Worm (Caenorhabditis elegans) whole organism, L4 larva: ENCODE results near the gene Y57G11C.8.
A peak's percentile ranks its signal among the peaks of the same experiment; 100 is the strongest.

Experiments used
- D1046.2 ChIP-seq: fragments of 200-800 bp; sonication (Bioruptor generic); IDR thresholded peaks from 2 replicates; pipeline ENCODE4 v1.3.6; 2022; ENCODE audit warnings: missing genetic modification characterization, missing compliant biosample characterization
- F44E2.7 ChIP-seq: fragments of 200-800 bp; sonication (Bioruptor generic); IDR thresholded peaks from 2 replicates; pipeline ENCODE4 v2.1.2; 2022; ENCODE audit warnings: missing genetic modification characterization, missing compliant biosample characterization
- F49E8.2 ChIP-seq: sonication (generic microtip); optimal IDR thresholded peaks from 2 replicates; lab custom pipeline; 2016; ENCODE audit warnings: missing compliant biosample characterization, mild to moderate bottlenecking, missing genetic modification characterization, borderline replicate concordance
- T26A8.4 ChIP-seq: fragments of 200-800 bp; sonication (Bioruptor generic); IDR thresholded peaks from 2 replicates; pipeline ENCODE4 v1.3.6; 2022; ENCODE audit warnings: missing genetic modification characterization, missing compliant biosample characterization
- Y48G9A.11 ChIP-seq: fragments of 200-800 bp; sonication (Bioruptor generic); IDR thresholded peaks from 2 replicates; pipeline ENCODE4 v1.3.6; 2022; ENCODE audit warnings: missing genetic modification reagents, missing genetic modification characterization, missing compliant biosample characterization
- Y5F2A.4 ChIP-seq: fragments of 200-800 bp; sonication (Bioruptor generic); optimal IDR thresholded peaks from 2 replicates; lab custom pipeline; 2018; ENCODE audit warnings: mild to moderate bottlenecking, missing genetic modification characterization, missing compliant biosample characterization
- ZK337.2 ChIP-seq: fragments of 200-800 bp; sonication (Bioruptor generic); IDR thresholded peaks from 2 replicates; pipeline ENCODE4 v1.3.6; 2022; ENCODE audit warnings: missing genetic modification reagents, missing genetic modification characterization, missing compliant biosample characterization
- aha-1 ChIP-seq: fragments of 150-350 bp; peaks from one replicate; lab custom pipeline; 2014; ENCODE audit warnings: missing biosample characterization, missing genetic modification characterization
- ama-1 ChIP-seq: fragments of 150-350 bp; optimal IDR thresholded peaks from 2 replicates; lab custom pipeline; 2014; ENCODE audit warnings: inconsistent platforms, mixed read lengths
- arid-1 ChIP-seq: fragments of 200-800 bp; sonication (Bioruptor generic); conservative IDR thresholded peaks from 2 replicates; pipeline ENCODE4 v1.3.6; 2022; ENCODE audit warnings: missing genetic modification reagents, missing genetic modification characterization, missing compliant biosample characterization
- ceh-20 ChIP-seq: fragments of 200-800 bp; sonication (Bioruptor generic); IDR thresholded peaks from 2 replicates; pipeline ENCODE4 v1.3.6; 2022; ENCODE audit warnings: missing genetic modification reagents, missing genetic modification characterization, missing compliant biosample characterization
- ceh-32 ChIP-seq: sonication (generic microtip); optimal IDR thresholded peaks from 2 replicates; lab custom pipeline; 2016; ENCODE audit warnings: mild to moderate bottlenecking, missing genetic modification characterization, missing compliant biosample characterization; ENCODE audit not compliant: poor library complexity
- cey-2 ChIP-seq: sonication (generic microtip); optimal IDR thresholded peaks from 3 replicates; lab custom pipeline; 2017; ENCODE audit warnings: missing genetic modification characterization, mild to moderate bottlenecking, missing compliant biosample characterization, antibody characterized with exemption, borderline replicate concordance; ENCODE audit not compliant: insufficient read depth
- daf-16 ChIP-seq, 3 experiments: sonication (generic microtip); optimal IDR thresholded peaks; 2 replicates each; lab custom pipeline; 2016 to 2017; ENCODE audit warnings: missing genetic modification characterization in 3 of 3, missing genetic modification reagents in 3 of 3, mild to moderate bottlenecking in 2 of 3, missing compliant biosample characterization in 2 of 3, missing biosample characterization in 1 of 3, moderate library complexity in 1 of 3
- daf-8 ChIP-seq: fragments of 200-800 bp; sonication (Bioruptor generic); IDR thresholded peaks from 2 replicates; pipeline ENCODE4 v1.3.6; 2022; ENCODE audit warnings: missing genetic modification characterization, missing compliant biosample characterization
- dmd-6 ChIP-seq: fragments of 200-800 bp; sonication (Bioruptor generic); IDR thresholded peaks from 2 replicates; pipeline ENCODE4 v1.3.6; 2022; ENCODE audit warnings: missing genetic modification reagents, missing genetic modification characterization, missing compliant biosample characterization
- dmd-8 ChIP-seq: fragments of 200-800 bp; sonication (Bioruptor generic); IDR thresholded peaks from 2 replicates; pipeline ENCODE4 v1.3.6; 2022; ENCODE audit warnings: missing genetic modification characterization, missing compliant biosample characterization
- dpl-1 ChIP-seq: fragments of 150-350 bp; optimal IDR thresholded peaks from 2 replicates; lab custom pipeline; 2014; ENCODE audit warnings: missing biosample characterization, missing genetic modification reagents, missing genetic modification characterization
- fkh-10 ChIP-seq: fragments of 150-350 bp; optimal IDR thresholded peaks from 2 replicates; lab custom pipeline; 2014; ENCODE audit warnings: missing biosample characterization, missing genetic modification reagents, missing genetic modification characterization
- fos-1 ChIP-seq: fragments of 150-350 bp; optimal IDR thresholded peaks from 2 replicates; lab custom pipeline; 2014; ENCODE audit warnings: missing biosample characterization, missing genetic modification characterization
- gei-8 ChIP-seq: fragments of 200-800 bp; sonication (Bioruptor generic); optimal IDR thresholded peaks from 2 replicates; lab custom pipeline; 2018; ENCODE audit warnings: mild to moderate bottlenecking, missing genetic modification characterization, missing compliant biosample characterization
- hlh-11 ChIP-seq: fragments of 200-800 bp; sonication (Bioruptor generic); optimal IDR thresholded peaks from 2 replicates; lab custom pipeline; 2018; ENCODE audit warnings: mild to moderate bottlenecking, missing genetic modification characterization, missing compliant biosample characterization
- hlh-30 ChIP-seq: sonication (generic microtip); optimal IDR thresholded peaks from 2 replicates; lab custom pipeline; 2017; ENCODE audit warnings: antibody characterized with exemption, mild to moderate bottlenecking, missing genetic modification characterization, missing compliant biosample characterization; ENCODE audit not compliant: insufficient read depth
- jun-1 ChIP-seq: fragments of 150-350 bp; optimal IDR thresholded peaks from 2 replicates; lab custom pipeline; 2014; ENCODE audit warnings: missing biosample characterization, missing genetic modification reagents, missing genetic modification characterization
- lim-7 ChIP-seq: fragments of 200-800 bp; sonication (Bioruptor generic); IDR thresholded peaks from 2 replicates; pipeline ENCODE4 v1.3.6; 2022; ENCODE audit warnings: missing genetic modification characterization, missing compliant biosample characterization
- lin-38 ChIP-seq: fragments of 200-800 bp; sonication (Bioruptor generic); IDR thresholded peaks from 2 replicates; pipeline ENCODE4 v1.3.6; 2022; ENCODE audit warnings: missing genetic modification reagents, missing genetic modification characterization, missing compliant biosample characterization
- lin-39 ChIP-seq: fragments of 150-350 bp; optimal IDR thresholded peaks from 2 replicates; lab custom pipeline; 2014; ENCODE audit warnings: missing biosample characterization, missing genetic modification reagents, missing genetic modification characterization
- madf-5 ChIP-seq, 2 experiments: fragments of 200-800 bp; sonication (Bioruptor generic); IDR thresholded peaks; 2 replicates each; pipeline ENCODE4 v1.3.6; 2022; ENCODE audit warnings: missing compliant biosample characterization in 2 of 2, missing genetic modification characterization in 2 of 2
- mdt-29 ChIP-seq: fragments of 200-800 bp; sonication (Bioruptor generic); IDR thresholded peaks from 2 replicates; pipeline ENCODE4 v1.3.6; 2022; ENCODE audit warnings: missing genetic modification reagents, missing genetic modification characterization, missing compliant biosample characterization
- mxl-2 ChIP-seq: fragments of 200-800 bp; sonication (Bioruptor generic); conservative IDR thresholded peaks from 2 replicates; pipeline ENCODE4 v1.3.6; 2022; ENCODE audit warnings: missing genetic modification reagents, missing genetic modification characterization, missing compliant biosample characterization
- nhr-102 ChIP-seq: sonication (generic microtip); optimal IDR thresholded peaks from 2 replicates; lab custom pipeline; 2016; ENCODE audit warnings: mild to moderate bottlenecking, missing genetic modification characterization, moderate library complexity, missing compliant biosample characterization
- nhr-11 ChIP-seq: fragments of 150-350 bp; optimal IDR thresholded peaks from 2 replicates; lab custom pipeline; 2014; ENCODE audit warnings: missing biosample characterization, missing genetic modification characterization
- nhr-41 ChIP-seq: fragments of 200-800 bp; sonication (Bioruptor generic); IDR thresholded peaks from 2 replicates; pipeline ENCODE4 v1.3.6; 2022; ENCODE audit warnings: missing genetic modification reagents, missing genetic modification characterization, missing compliant biosample characterization
- nhr-48 ChIP-seq: sonication (generic microtip); optimal IDR thresholded peaks from 2 replicates; lab custom pipeline; 2016; ENCODE audit warnings: mild to moderate bottlenecking, missing genetic modification characterization, missing compliant biosample characterization
- nhr-76 ChIP-seq: fragments of 150-350 bp; optimal IDR thresholded peaks from 2 replicates; lab custom pipeline; 2014; ENCODE audit warnings: missing biosample characterization, missing genetic modification characterization
- php-3 ChIP-seq: fragments of 200-800 bp; sonication (Bioruptor generic); IDR thresholded peaks from 2 replicates; pipeline ENCODE4 v1.3.6; 2022; ENCODE audit warnings: missing genetic modification reagents, missing genetic modification characterization, missing compliant biosample characterization
- pqm-1 ChIP-seq: sonication (generic microtip); optimal IDR thresholded peaks from 2 replicates; lab custom pipeline; 2017; ENCODE audit warnings: missing biosample characterization, missing genetic modification characterization
- rbr-2 ChIP-seq: sonication (generic microtip); optimal IDR thresholded peaks from 2 replicates; lab custom pipeline; 2016; ENCODE audit warnings: missing genotype, missing genetic modification characterization, missing compliant biosample characterization
- saeg-2 ChIP-seq: fragments of 200-800 bp; sonication (Bioruptor generic); IDR thresholded peaks from 2 replicates; pipeline ENCODE4 v1.3.6; 2022; ENCODE audit warnings: missing genetic modification reagents, missing genetic modification characterization, missing compliant biosample characterization
- sdz-12 ChIP-seq: fragments of 200-800 bp; sonication (Bioruptor generic); optimal IDR thresholded peaks from 2 replicates; lab custom pipeline; 2018; ENCODE audit warnings: mild to moderate bottlenecking, missing genetic modification characterization, missing compliant biosample characterization
- set-16 ChIP-seq: fragments of 200-800 bp; sonication (Bioruptor generic); IDR thresholded peaks from 2 replicates; pipeline ENCODE4 v1.3.6; 2022; ENCODE audit warnings: missing genetic modification reagents, missing genetic modification characterization, missing compliant biosample characterization
- snpc-4 ChIP-seq: fragments of 150-350 bp; optimal IDR thresholded peaks from 2 replicates; lab custom pipeline; 2014; ENCODE audit warnings: missing biosample characterization, missing genetic modification characterization
- spr-1 ChIP-seq: sonication (generic microtip); optimal IDR thresholded peaks from 2 replicates; lab custom pipeline; 2016; ENCODE audit warnings: mild to moderate bottlenecking, missing genetic modification characterization, missing compliant biosample characterization
- spr-3 ChIP-seq: fragments of 200-800 bp; sonication (Bioruptor generic); optimal IDR thresholded peaks from 2 replicates; lab custom pipeline; 2018; ENCODE audit warnings: mild to moderate bottlenecking, missing genetic modification characterization, missing compliant biosample characterization
- unc-130 ChIP-seq: sonication (generic microtip); optimal IDR thresholded peaks from 2 replicates; lab custom pipeline; 2016; ENCODE audit warnings: missing genetic modification reagents, missing genetic modification characterization, missing compliant biosample characterization
- unc-39 ChIP-seq: sonication (generic microtip); optimal IDR thresholded peaks from 2 replicates; lab custom pipeline; 2017; ENCODE audit warnings: missing biosample characterization, missing genetic modification characterization
- unc-62 ChIP-seq, 3 experiments: fragments of 150-350 bp in 1 of 3; sonication (generic microtip); optimal IDR thresholded peaks in 2 of 3; peaks in 1 of 3; 1 replicate in 1 of 3; 2 replicates in 2 of 3; lab custom pipeline; 2014 to 2017; ENCODE audit warnings: missing biosample characterization in 3 of 3, missing genetic modification characterization in 3 of 3, missing genetic modification reagents in 3 of 3, missing genotype in 1 of 3
- ztf-11 ChIP-seq: fragments of 150-350 bp; optimal IDR thresholded peaks from 2 replicates; lab custom pipeline; 2014; ENCODE audit warnings: missing biosample characterization, missing genetic modification characterization
- ztf-7 ChIP-seq: fragments of 150-350 bp; optimal IDR thresholded peaks from 2 replicates; lab custom pipeline; 2014; ENCODE audit warnings: missing biosample characterization, missing genetic modification characterization

The Y57G11C.8 gene

DNA sequence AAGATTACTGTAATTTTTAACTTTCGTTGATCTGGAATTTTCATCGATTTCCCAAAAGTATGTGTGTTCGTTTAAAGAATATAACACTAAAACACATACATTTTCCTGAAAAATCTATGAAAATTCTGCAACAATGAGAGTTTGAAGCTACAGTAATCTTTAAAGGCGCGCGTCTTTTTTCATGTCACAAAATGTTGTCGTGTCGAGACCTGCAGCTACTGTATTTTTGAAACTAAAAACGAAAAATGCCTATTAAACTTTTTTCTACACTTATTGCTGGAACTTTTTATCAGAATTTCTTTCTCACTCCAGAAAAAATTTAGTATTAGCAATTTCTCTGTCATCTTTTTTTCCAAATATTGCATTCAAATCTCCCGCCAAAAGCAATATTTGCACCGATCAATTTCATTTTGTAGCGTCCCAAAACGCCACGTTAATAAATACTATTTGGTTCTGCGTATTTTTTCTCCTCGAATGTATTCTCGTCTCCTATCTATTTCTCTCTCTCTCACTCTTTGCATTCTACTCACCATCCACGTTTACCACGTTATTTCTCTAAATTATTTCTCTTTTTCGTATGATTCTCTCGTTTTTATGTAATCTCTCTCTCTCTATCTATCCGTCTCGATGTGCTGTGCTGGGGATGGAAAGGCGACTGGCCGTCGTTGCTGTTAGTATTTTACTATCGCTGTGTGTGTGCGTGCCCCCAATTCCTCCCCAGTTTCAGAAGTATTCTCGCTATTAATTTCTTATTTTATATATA lies 4.9 kb downstream of the Y57G11C.8 start, which contains the start of gene melo-1 (continued):
- no peak for TF ChIP-seq unc-130 (GFP tag; lab: Kevin White, UChicago)
- no peak for TF ChIP-seq unc-39 (tag; lab: Kevin White, UChicago)
- no peak for TF ChIP-seq fos-1 (tag; lab: Kevin White, UChicago)
- no peak for TF ChIP-seq rbr-2 (tag; lab: Kevin White, UChicago)
- TF ChIP-seq dmd-8 = no peak
- no peak for TF ChIP-seq ceh-20 (GFP tag; lab: Robert Waterston, UW)
- TF ChIP-seq mdt-29 (GFP tag; lab: Robert Waterston, UW) = no peak
- no peak for TF ChIP-seq F49E8.2 (tag; lab: Kevin White, UChicago)
- TF ChIP-seq snpc-4 = no peak
- no peak for TF ChIP-seq daf-16 (GFP tag; optimal IDR thresholded peaks at IDR 0.05; lab: Kevin White, UChicago)
- TF ChIP-seq daf-16 (tag; optimal IDR thresholded peaks at IDR 0.05; lab: Kevin White, UChicago) = peak; percentile 14
- TF ChIP-seq nhr-48 (tag; lab: Kevin White, UChicago) = no peak
- 0 out of 2 replicates have a peak, but pooled peaks have one; percentile 12 for TF ChIP-seq T26A8.4
- TF ChIP-seq arid-1 (GFP tag; lab: Robert Waterston, UW) = no peak
- peak; percentile 23; the same call in 1 of the 2 replicates for TF ChIP-seq dmd-6
- peak; percentile 27 for TF ChIP-seq hlh-30 (tag; lab: Kevin White, UChicago)
- TF ChIP-seq ztf-7 (tag; lab: Kevin White, UChicago) = peak; percentile 23
- no peak for TF ChIP-seq nhr-41
- no peak for TF ChIP-seq Y48G9A.11 (GFP tag; lab: Robert Waterston, UW)
- no peak for TF ChIP-seq nhr-76 (tag; lab: Kevin White, UChicago)
- no peak for TF ChIP-seq spr-1 (tag; lab: Kevin White, UChicago)
- no peak for TF ChIP-seq saeg-2 (GFP tag; lab: Robert Waterston, UW)
- TF ChIP-seq sdz-12 (GFP tag; lab: Kevin White, UChicago) = no peak
- no peak for TF ChIP-seq php-3 (GFP tag; lab: Robert Waterston, UW)
- peak; percentile 18 for TF ChIP-seq pqm-1
- no peak for TF ChIP-seq nhr-11 (tag; lab: Kevin White, UChicago)
- TF ChIP-seq ama-1 (lab: Kevin White, UChicago) = peak; percentile 13
- no peak for TF ChIP-seq cey-2 (tag; lab: Kevin White, UChicago)
- TF ChIP-seq lin-39 = no peak
- peak in 1 of 2 experiments; percentile 98 for TF ChIP-seq unc-62 (GFP tag; optimal IDR thresholded peaks at IDR 0.05 in 1 of 2; lab: Kevin White, UChicago)
- no peak for TF ChIP-seq unc-62 (tag; optimal IDR thresholded peaks at IDR 0.05; lab: Kevin White, UChicago)
- no peak for TF ChIP-seq mxl-2
- TF ChIP-seq hlh-11 (tag; lab: Kevin White, UChicago) = peak; percentile 34
- TF ChIP-seq set-16 (GFP tag; lab: Robert Waterston, UW) = no peak
- peak; percentile 4 for TF ChIP-seq jun-1
- peak; percentile 41 for TF ChIP-seq dpl-1 (GFP tag; lab: Kevin White, UChicago)
- no peak for TF ChIP-seq fkh-10 (GFP tag; lab: Kevin White, UChicago)
- no peak for TF ChIP-seq Y5F2A.4 (GFP tag; lab: Kevin White, UChicago)
- peak; percentile 18 for TF ChIP-seq aha-1 (tag; lab: Kevin White, UChicago)
- TF ChIP-seq ztf-11 (tag; lab: Kevin White, UChicago) = no peak
- no peak for TF ChIP-seq spr-3 (GFP tag; lab: Kevin White, UChicago)
- TF ChIP-seq lin-38 = no peak; the same call in 1 of the 2 replicates
- no peak for TF ChIP-seq nhr-102 (tag; lab: Kevin White, UChicago)
- no peak for TF ChIP-seq F44E2.7 (GFP tag; lab: Robert Waterston, UW)
- no peak for TF ChIP-seq gei-8 (GFP tag; lab: Kevin White, UChicago)
- TF ChIP-seq daf-8 (GFP tag; lab: Robert Waterston, UW) = no peak
- no peak for TF ChIP-seq ZK337.2 (GFP tag; lab: Robert Waterston, UW)
- no peak for TF ChIP-seq D1046.2 (GFP tag; lab: Robert Waterston, UW)
- TF ChIP-seq ceh-32 (tag; lab: Kevin White, UChicago) = no peak
- no peak for TF ChIP-seq lim-7 (GFP tag; lab: Robert Waterston, UW)
- TF ChIP-seq madf-5 (GFP tag; IDR thresholded peaks at IDR 0.05; lab: Robert Waterston, UW) = no peak
